Worm (Caenorhabditis elegans) whole organism, L3 larva: Measurements from ENCODE around the gene C18H7.6.
A peak's percentile ranks its signal among the peaks of the same experiment; 100 is the strongest.

Experiments
- ZK546.5 ChIP-seq: sonication (generic microtip); optimal IDR thresholded peaks from 2 replicates; lab custom pipeline; 2017; ENCODE audit warnings: missing biosample characterization, missing genetic modification characterization
- aly-2 ChIP-seq: fragments of 150-350 bp; optimal IDR thresholded peaks from 2 replicates; lab custom pipeline; 2014; ENCODE audit warnings: missing biosample characterization, missing genetic modification characterization
- ama-1 ChIP-seq: fragments of 150-350 bp; optimal IDR thresholded peaks from 2 replicates; lab custom pipeline; 2018
- ceh-16 ChIP-seq: sonication (generic microtip); optimal IDR thresholded peaks from 2 replicates; lab custom pipeline; 2017; ENCODE audit warnings: missing biosample characterization, missing genetic modification characterization
- ceh-82 ChIP-seq: fragments of 150-350 bp; optimal IDR thresholded peaks from 2 replicates; lab custom pipeline; 2014; ENCODE audit warnings: missing biosample characterization, missing genetic modification characterization
- ceh-9 ChIP-seq: sonication (generic microtip); optimal IDR thresholded peaks from 2 replicates; lab custom pipeline; 2018; ENCODE audit warnings: missing biosample characterization, missing genetic modification characterization
- daf-12 ChIP-seq: fragments of 150-350 bp; optimal IDR thresholded peaks from 2 replicates; lab custom pipeline; 2014; ENCODE audit warnings: missing biosample characterization, missing genetic modification reagents, missing genetic modification characterization
- egl-27 ChIP-seq: sonication (generic microtip); optimal IDR thresholded peaks from 4 replicates; lab custom pipeline; 2017; ENCODE audit warnings: missing biosample characterization, missing genetic modification reagents, missing genetic modification characterization
- elt-2 ChIP-seq: sonication (generic microtip); optimal IDR thresholded peaks from 2 replicates; lab custom pipeline; 2016; ENCODE audit warnings: missing genetic modification reagents, mild to moderate bottlenecking, missing genetic modification characterization, missing compliant biosample characterization
- elt-3 ChIP-seq, 3 experiments: fragments of 150-350 bp in 1 of 3; sonication (generic microtip) in 2 of 3; optimal IDR thresholded peaks; 2 replicates in 2 of 3; 4 replicates in 1 of 3; lab custom pipeline; 2014 to 2017; ENCODE audit warnings: missing biosample characterization in 3 of 3, missing genetic modification characterization in 3 of 3
- eor-1 ChIP-seq, 2 experiments: fragments of 150-350 bp; optimal IDR thresholded peaks; 2 replicates each; lab custom pipeline; 2014 to 2018; ENCODE audit warnings: missing biosample characterization in 2 of 2, missing genetic modification characterization in 2 of 2
- fkh-10 ChIP-seq: sonication (generic microtip); optimal IDR thresholded peaks from 2 replicates; lab custom pipeline; 2017; ENCODE audit warnings: missing biosample characterization, missing genetic modification reagents, missing genetic modification characterization
- fkh-2 ChIP-seq: fragments of 150-350 bp; optimal IDR thresholded peaks from 2 replicates; lab custom pipeline; 2014; ENCODE audit warnings: missing biosample characterization, missing genetic modification reagents, missing genetic modification characterization
- hmg-11 ChIP-seq: sonication (generic microtip); optimal IDR thresholded peaks from 2 replicates; lab custom pipeline; 2016; ENCODE audit warnings: missing genetic modification characterization, missing compliant biosample characterization
- lin-15B ChIP-seq: fragments of 150-350 bp; optimal IDR thresholded peaks from 2 replicates; lab custom pipeline; 2014; ENCODE audit warnings: missing biosample characterization, missing genetic modification characterization
- lin-39 ChIP-seq: fragments of 150-350 bp; optimal IDR thresholded peaks from 2 replicates; lab custom pipeline; 2018; ENCODE audit warnings: missing biosample characterization, missing genetic modification reagents, missing genetic modification characterization
- lsy-12 ChIP-seq: sonication (generic microtip); optimal IDR thresholded peaks from 2 replicates; lab custom pipeline; 2016; ENCODE audit warnings: mild to moderate bottlenecking, missing genetic modification characterization, missing compliant biosample characterization
- mdl-1 ChIP-seq: fragments of 150-350 bp; optimal IDR thresholded peaks from 2 replicates; lab custom pipeline; 2014; ENCODE audit warnings: missing biosample characterization, missing genetic modification characterization
- nfya-1 ChIP-seq: sonication (generic microtip); optimal IDR thresholded peaks from 2 replicates; lab custom pipeline; 2017; ENCODE audit warnings: missing genetic modification characterization, mild to moderate bottlenecking, missing compliant biosample characterization, antibody characterized with exemption, moderate library complexity; ENCODE audit not compliant: insufficient read depth
- nhr-11 ChIP-seq: fragments of 150-350 bp; optimal IDR thresholded peaks from 2 replicates; lab custom pipeline; 2014; ENCODE audit warnings: missing biosample characterization, missing genetic modification characterization
- nhr-12 ChIP-seq: fragments of 150-350 bp; optimal IDR thresholded peaks from 2 replicates; lab custom pipeline; 2014; ENCODE audit warnings: missing biosample characterization, missing genetic modification characterization
- nhr-23 ChIP-seq: fragments of 150-350 bp; optimal IDR thresholded peaks from 2 replicates; lab custom pipeline; 2014; ENCODE audit warnings: missing biosample characterization, missing genetic modification reagents, missing genetic modification characterization
- nhr-237 ChIP-seq: fragments of 150-350 bp; optimal IDR thresholded peaks from 2 replicates; lab custom pipeline; 2014; ENCODE audit warnings: missing biosample characterization, missing genetic modification characterization
- nhr-28 ChIP-seq: fragments of 150-350 bp; optimal IDR thresholded peaks from 2 replicates; lab custom pipeline; 2014; ENCODE audit warnings: missing biosample characterization, missing genetic modification characterization
- nhr-67 ChIP-seq: fragments of 150-350 bp; optimal IDR thresholded peaks from 2 replicates; lab custom pipeline; 2014; ENCODE audit warnings: missing biosample characterization, missing genetic modification characterization
- nhr-76 ChIP-seq: fragments of 150-350 bp; sonication (generic microtip); optimal IDR thresholded peaks from 5 replicates; lab custom pipeline; 2014; ENCODE audit warnings: missing biosample characterization, missing genetic modification characterization
- pha-4 ChIP-seq: fragments of 150-350 bp; optimal IDR thresholded peaks from 2 replicates; lab custom pipeline; 2014; ENCODE audit warnings: missing biosample characterization, missing genetic modification reagents, missing genetic modification characterization
- pqm-1 ChIP-seq: fragments of 150-350 bp; optimal IDR thresholded peaks from 2 replicates; lab custom pipeline; 2017; ENCODE audit warnings: missing biosample characterization, missing genetic modification characterization, inconsistent platforms
- sea-2 ChIP-seq: fragments of 150-350 bp; sonication (generic microtip); optimal IDR thresholded peaks from 4 replicates; lab custom pipeline; 2014; ENCODE audit warnings: missing biosample characterization, missing genetic modification reagents, missing genetic modification characterization
- skn-1 ChIP-seq: fragments of 150-350 bp; optimal IDR thresholded peaks from 2 replicates; lab custom pipeline; 2014; ENCODE audit warnings: missing biosample characterization, missing genetic modification characterization
- tbx-2 ChIP-seq: sonication (generic microtip); optimal IDR thresholded peaks from 2 replicates; lab custom pipeline; 2016; ENCODE audit warnings: mild to moderate bottlenecking, missing genetic modification characterization, missing compliant biosample characterization
- unc-39 ChIP-seq: sonication (generic microtip); optimal IDR thresholded peaks from 4 replicates; lab custom pipeline; 2017; ENCODE audit warnings: missing biosample characterization, missing genetic modification characterization
- unc-62 ChIP-seq: fragments of 150-350 bp; sonication (generic microtip); optimal IDR thresholded peaks from 4 replicates; lab custom pipeline; 2014; ENCODE audit warnings: missing biosample characterization, missing genetic modification reagents, missing genetic modification characterization
- zag-1 ChIP-seq: fragments of 150-350 bp; optimal IDR thresholded peaks from 2 replicates; lab custom pipeline; 2014; ENCODE audit warnings: missing biosample characterization, missing genetic modification characterization

Gene C18H7.6

ce11 chrIV:625947-626548 lies 33.8 kb upstream of the C18H7.6 start:
- TF ChIP-seq nhr-67 (tag; lab: Kevin White, UChicago) (no peak), lin-39 (tag; lab: Kevin White, UChicago) (no peak), fkh-10 (GFP tag; lab: Kevin White, UChicago) (no peak), mdl-1 (tag; lab: Kevin White, UChicago) (no peak), pha-4 (tag; lab: Kevin White, UChicago) (no peak), hmg-11 (tag; lab: Kevin White, UChicago) (no peak), ceh-9 (no peak), sea-2 (GFP tag; lab: Kevin White, UChicago) (no peak), aly-2 (tag; lab: Kevin White, UChicago) (no peak), nhr-237 (tag; lab: Kevin White, UChicago) (no peak), nhr-28 (no peak), eor-1 (tag; optimal IDR thresholded peaks at IDR 0.05; lab: Kevin White, UChicago) (no peak)

DNA sequence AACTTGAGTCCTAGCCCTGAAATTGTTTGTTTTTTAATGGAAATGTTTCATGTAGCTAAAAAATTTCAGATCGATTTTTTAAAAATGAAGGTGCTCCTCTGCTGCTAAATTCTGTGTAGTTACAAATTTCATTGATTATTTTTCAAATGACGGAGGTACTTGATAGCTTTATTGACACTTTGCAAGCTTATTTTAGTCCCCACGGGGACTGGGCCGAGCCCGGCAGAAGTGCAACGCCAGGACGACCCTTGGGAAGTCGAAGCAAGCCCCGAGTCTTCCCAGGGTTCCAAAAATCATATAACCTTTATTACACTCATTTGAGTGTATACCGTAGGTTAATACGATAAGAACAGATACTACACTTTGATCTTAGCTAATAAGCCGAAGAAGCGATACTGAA lies 31.6 kb upstream of the C18H7.6 start:
- TF ChIP-seq nhr-23 (tag; lab: Kevin White, UChicago) (no peak), elt-3 (tag; optimal IDR thresholded peaks at IDR 0.05; lab: Kevin White, UChicago) (no peak), sea-2 (GFP tag; lab: Kevin White, UChicago) (no peak)
- TF ChIP-seq, all 47 proteins: peak for 0

ce11 chrIV:622989-623388 lies 30.7 kb upstream of the C18H7.6 start:
- TF ChIP-seq egl-27 (tag; lab: Kevin White, UChicago) (no peak), nfya-1 (no peak), nhr-12 (tag; lab: Kevin White, UChicago) (no peak), fkh-2 (tag; lab: Kevin White, UChicago) (no peak), nhr-28 (no peak), hmg-11 (tag; lab: Kevin White, UChicago) (no peak), nhr-23 (tag; lab: Kevin White, UChicago) (no peak), lin-15B (no peak), ZK546.5 (no peak), nhr-11 (tag; lab: Kevin White, UChicago) (no peak), aly-2 (tag; lab: Kevin White, UChicago) (no peak)

ce11 chrIV:620324-620723 lies 28.0 kb upstream of the C18H7.6 start:
- TF ChIP-seq nfya-1: peak; percentile 50
- peak; percentile 58 for TF ChIP-seq lin-39 (tag; lab: Kevin White, UChicago)
- TF ChIP-seq lsy-12 (tag; lab: Kevin White, UChicago): peak; percentile 53
- peak; percentile 14 for TF ChIP-seq skn-1 (tag; lab: Kevin White, UChicago)
- TF ChIP-seq hmg-11 (tag; lab: Kevin White, UChicago): peak; percentile 82
- TF ChIP-seq pqm-1 (tag; lab: Kevin White, UChicago): peak; percentile 33
- TF ChIP-seq egl-27 (tag; lab: Kevin White, UChicago): peak; percentile 70
- no peak for TF ChIP-seq nhr-23 (tag; lab: Kevin White, UChicago)
- TF ChIP-seq tbx-2: peak; percentile 10
- peak; percentile 51 for TF ChIP-seq lin-15B
- peak; percentile 26 for TF ChIP-seq elt-2
- no peak for TF ChIP-seq nhr-76 (tag; lab: Kevin White, UChicago)
- no peak for TF ChIP-seq ceh-9

DNA sequence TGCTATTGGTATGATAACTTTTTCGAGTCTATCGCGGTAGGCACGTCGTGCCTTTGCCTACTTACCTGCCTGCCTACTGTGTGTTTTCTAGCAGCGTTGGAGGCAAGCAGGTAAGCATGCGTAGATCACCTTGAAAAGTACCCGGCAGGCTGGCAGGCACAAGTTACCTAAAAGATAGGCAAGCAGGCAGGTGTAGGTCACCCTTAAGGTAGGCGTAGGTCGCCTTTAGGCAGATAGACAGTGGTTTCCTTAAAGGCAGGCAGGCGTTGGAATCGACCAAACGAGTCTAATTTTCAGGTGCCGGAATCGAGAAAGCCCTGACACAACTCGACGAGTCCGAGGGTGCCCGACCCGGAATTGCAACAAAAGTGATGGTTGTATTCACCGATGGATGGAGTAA lies 27.5 kb upstream of the C18H7.6 start:
- TF ChIP-seq daf-12 (tag; lab: Kevin White, UChicago) (no peak), hmg-11 (tag; lab: Kevin White, UChicago) (no peak)

DNA sequence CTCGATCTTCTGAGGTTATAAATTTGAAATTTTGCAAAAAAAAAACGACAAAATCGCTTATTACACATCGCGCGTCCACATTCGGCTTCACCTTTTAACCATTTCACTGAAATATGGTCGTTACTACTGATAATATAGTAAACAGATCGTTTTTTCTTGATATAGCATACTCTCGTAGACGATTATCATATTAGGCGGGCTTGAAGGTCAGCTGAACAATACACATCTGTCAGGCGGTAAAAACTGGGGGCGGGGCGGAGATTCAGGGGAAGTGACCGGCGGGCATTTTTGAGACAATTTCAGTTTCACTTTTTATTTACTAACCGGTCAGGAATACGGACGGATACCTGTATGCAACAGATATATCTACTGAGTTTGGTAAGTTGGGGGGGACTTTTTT lies 23.0 kb upstream of the C18H7.6 start, which contains the start of gene C18H7.1:
Gene C18H7.1 (plus strand): TSS at position 301 of the 400 bp plus-strand sequence.
- TF ChIP-seq daf-12 (tag; lab: Kevin White, UChicago) (no peak), unc-39 (tag; lab: Kevin White, UChicago) (no peak), nhr-67 (tag; lab: Kevin White, UChicago) (no peak), elt-2 (no peak), lsy-12 (tag; lab: Kevin White, UChicago) (no peak), unc-62 (GFP tag; lab: Kevin White, UChicago) (no peak), ama-1 (lab: Kevin White, UChicago) (no peak), ceh-16 (tag; lab: Kevin White, UChicago) (no peak), ceh-9 (no peak), ceh-82 (tag; lab: Kevin White, UChicago) (no peak), lin-15B (no peak), pqm-1 (tag; lab: Kevin White, UChicago) (no peak), nhr-12 (tag; lab: Kevin White, UChicago) (no peak), zag-1 (tag; lab: Kevin White, UChicago) (no peak), hmg-11 (tag; lab: Kevin White, UChicago) (no peak)
